Fruit fly (Drosophila melanogaster): ENCODE data around the gene Suv3.

dm6 chr3R:4280062-4280461 is 31.3 kb upstream of the Suv3 start, which contains the start of gene cpx:
- TF ChIP-seq CG9139 (GFP tag; optimal IDR thresholded peaks at IDR 0.05) (no peak), salr (GFP tag; optimal IDR thresholded peaks at IDR 0.05) (no peak), dac (GFP tag; optimal IDR thresholded peaks at IDR 0.05) (no peak), esn (GFP tag; optimal IDR thresholded peaks at IDR 0.05) (no peak), Lpt (GFP tag; optimal IDR thresholded peaks at IDR 0.05) (no peak), CG11294 (GFP tag; IDR thresholded peaks at IDR 0.05) (no peak)

Data from whole organism, prepupa.